Fruit fly (Drosophila melanogaster) whole organism, embryonic: ENCODE data around the gene 14-3-3epsilon.
A peak's percentile ranks its signal among the peaks of the same experiment; 100 is the strongest.

Experiments used
- Adf1 ChIP-seq: fragments of 200-800 bp; sonication (Bioruptor generic); IDR thresholded peaks from 2 replicates; pipeline ENCODE4 v1.3.6; 2022; ENCODE audit warnings: missing biosample characterization, missing genetic modification characterization
- BtbVII ChIP-seq: fragments of 200-800 bp; sonication (Bioruptor generic); optimal IDR thresholded peaks from 3 replicates; lab custom pipeline; 2017; ENCODE audit warnings: missing biosample characterization, mild to moderate bottlenecking, missing genetic modification characterization
- CG10267 ChIP-seq: fragments of 200-800 bp; sonication (Bioruptor generic); optimal IDR thresholded peaks from 2 replicates; lab custom pipeline; 2018; ENCODE audit warnings: missing biosample characterization, mild to moderate bottlenecking, missing genetic modification characterization, moderate library complexity
- CG10959 ChIP-seq: fragments of 200-800 bp; sonication (Bioruptor generic); IDR thresholded peaks from 2 replicates; pipeline ENCODE4 v1.3.6; 2022; ENCODE audit warnings: missing biosample characterization, missing genetic modification characterization
- CG11504 ChIP-seq: fragments of 200-800 bp; sonication (Bioruptor generic); optimal IDR thresholded peaks from 3 replicates; lab custom pipeline; 2019; ENCODE audit warnings: missing biosample characterization, mild to moderate bottlenecking, missing genetic modification characterization, moderate library complexity
- CG11723 ChIP-seq: fragments of 200-800 bp; sonication (Bioruptor generic); optimal IDR thresholded peaks from 2 replicates; lab custom pipeline; 2017; ENCODE audit warnings: missing biosample characterization, mild to moderate bottlenecking, missing genetic modification characterization
- CG14014 ChIP-seq: fragments of 200-800 bp; sonication (Bioruptor generic); IDR thresholded peaks from 2 replicates; pipeline ENCODE4 v1.3.6; 2022; ENCODE audit warnings: missing biosample characterization, missing genetic modification characterization
- CG14441 ChIP-seq: fragments of 200-800 bp; sonication (Bioruptor generic); IDR thresholded peaks from 2 replicates; pipeline ENCODE4 v1.3.6; 2022; ENCODE audit warnings: missing biosample characterization, missing genetic modification characterization
- CG15514 ChIP-seq: fragments of 200-800 bp; sonication (Bioruptor generic); optimal IDR thresholded peaks from 3 replicates; lab custom pipeline; 2017; ENCODE audit warnings: missing biosample characterization, missing genetic modification characterization, mild to moderate bottlenecking, moderate library complexity, missing genetic modification reagents
- CG15696 ChIP-seq: fragments of 200-800 bp; sonication (Bioruptor generic); optimal IDR thresholded peaks from 2 replicates; lab custom pipeline; 2019; ENCODE audit warnings: missing biosample characterization, mild to moderate bottlenecking, missing genetic modification characterization, moderate library complexity
- CG17612 ChIP-seq: fragments of 200-800 bp; sonication (Bioruptor generic); IDR thresholded peaks from 2 replicates; pipeline ENCODE4 v1.3.6; 2022; ENCODE audit warnings: missing biosample characterization, missing genetic modification characterization
- CG17829 ChIP-seq: fragments of 200-800 bp; optimal IDR thresholded peaks from 2 replicates; lab custom pipeline; 2019; ENCODE audit warnings: missing biosample characterization, mild to moderate bottlenecking, missing genetic modification characterization, moderate library complexity
- CG18262 ChIP-seq: fragments of 200-800 bp; optimal IDR thresholded peaks from 3 replicates; lab custom pipeline; 2019; ENCODE audit warnings: missing biosample characterization, mild to moderate bottlenecking, missing genetic modification characterization, moderate library complexity
- CG18599 ChIP-seq: fragments of 200-800 bp; sonication (Bioruptor generic); optimal IDR thresholded peaks from 3 replicates; lab custom pipeline; 2017; ENCODE audit warnings: missing biosample characterization, missing genetic modification characterization, mild to moderate bottlenecking, moderate library complexity, missing genetic modification reagents
- CG2199 ChIP-seq: fragments of 200-800 bp; sonication (Bioruptor generic); IDR thresholded peaks from 3 replicates; pipeline ENCODE4 v1.3.6; 2022; ENCODE audit warnings: missing biosample characterization, missing genetic modification characterization
- CG2202 ChIP-seq: fragments of 200-800 bp; sonication (Bioruptor generic); optimal IDR thresholded peaks from 2 replicates; lab custom pipeline; 2018; ENCODE audit warnings: missing biosample characterization, mild to moderate bottlenecking, missing genetic modification characterization
- CG30403 ChIP-seq: fragments of 200-800 bp; sonication (Bioruptor generic); optimal IDR thresholded peaks from 3 replicates; lab custom pipeline; 2016; ENCODE audit warnings: missing biosample characterization, missing genetic modification characterization
- CG31224 ChIP-seq: fragments of 200-800 bp; sonication (Bioruptor generic); IDR thresholded peaks from 2 replicates; pipeline ENCODE4 v1.3.6; 2022; ENCODE audit warnings: missing biosample characterization, missing genetic modification characterization
- CG34224 ChIP-seq: fragments of 200-800 bp; sonication (Bioruptor generic); IDR thresholded peaks from 3 replicates; pipeline ENCODE4 v1.3.6; 2022; ENCODE audit warnings: missing biosample characterization, missing genetic modification characterization; ENCODE audit not compliant: partially characterized antibody
- CG6683 ChIP-seq: fragments of 200-800 bp; sonication (Bioruptor generic); optimal IDR thresholded peaks from 2 replicates; lab custom pipeline; 2017; ENCODE audit warnings: missing biosample characterization, mild to moderate bottlenecking, missing genetic modification characterization, missing genetic modification reagents
- CG9609 ChIP-seq: fragments of 200-800 bp; sonication (Bioruptor generic); optimal IDR thresholded peaks from 3 replicates; lab custom pipeline; 2016; ENCODE audit warnings: missing biosample characterization, missing genetic modification characterization
- CG9817 ChIP-seq: fragments of 200-800 bp; sonication (Bioruptor generic); optimal IDR thresholded peaks from 2 replicates; lab custom pipeline; 2018; ENCODE audit warnings: missing biosample characterization, mild to moderate bottlenecking, missing genetic modification characterization, moderate library complexity
- Dek ChIP-seq: fragments of 200-800 bp; sonication (Bioruptor generic); optimal IDR thresholded peaks from 3 replicates; lab custom pipeline; 2019; ENCODE audit warnings: missing biosample characterization, mild to moderate bottlenecking, missing genetic modification characterization, moderate library complexity
- HmgD ChIP-seq: fragments of 200-800 bp; sonication (Bioruptor generic); optimal IDR thresholded peaks from 3 replicates; lab custom pipeline; 2016; ENCODE audit warnings: missing biosample characterization, missing genetic modification characterization
- Sox100B ChIP-seq: fragments of 200-800 bp; sonication (Bioruptor generic); optimal IDR thresholded peaks from 3 replicates; lab custom pipeline; 2018; ENCODE audit warnings: missing biosample characterization, mild to moderate bottlenecking, missing genetic modification characterization
- Taf1 ChIP-seq: fragments of 200-800 bp; sonication (Bioruptor generic); IDR thresholded peaks from 2 replicates; pipeline ENCODE4 v1.3.6; 2022; ENCODE audit warnings: missing biosample characterization, missing genetic modification characterization
- al ChIP-seq: fragments of 200-800 bp; sonication (Bioruptor generic); IDR thresholded peaks from 2 replicates; pipeline ENCODE4 v1.3.6; 2022; ENCODE audit warnings: missing biosample characterization, missing genetic modification characterization
- ato ChIP-seq: fragments of 200-800 bp; sonication (Bioruptor generic); IDR thresholded peaks from 2 replicates; pipeline ENCODE4 v1.3.6; 2022; ENCODE audit warnings: missing biosample characterization, missing genetic modification characterization; ENCODE audit not compliant: partially characterized antibody
- dmrt99B ChIP-seq: fragments of 200-800 bp; sonication (Bioruptor generic); optimal IDR thresholded peaks from 2 replicates; lab custom pipeline; 2018; ENCODE audit warnings: missing biosample characterization, mild to moderate bottlenecking, missing genetic modification characterization, moderate library complexity
- fd96Cb ChIP-seq: fragments of 200-800 bp; sonication (Bioruptor generic); optimal IDR thresholded peaks from 2 replicates; lab custom pipeline; 2018; ENCODE audit warnings: missing biosample characterization, mild to moderate bottlenecking, missing genetic modification characterization, moderate library complexity
- gro ChIP-seq: fragments of 200-800 bp; sonication (Bioruptor generic); optimal IDR thresholded peaks from 2 replicates; lab custom pipeline; 2016; ENCODE audit warnings: missing biosample characterization, missing genetic modification characterization
- hb ChIP-seq: fragments of 200-800 bp; sonication (Bioruptor generic); IDR thresholded peaks from 3 replicates; pipeline ENCODE4 v1.3.6; 2022; ENCODE audit warnings: missing biosample characterization, missing genetic modification characterization; ENCODE audit not compliant: partially characterized antibody
- kay ChIP-seq: fragments of 200-800 bp; sonication (Bioruptor generic); optimal IDR thresholded peaks from 2 replicates; lab custom pipeline; 2016; ENCODE audit warnings: missing biosample characterization, missing genetic modification characterization
- nau ChIP-seq: fragments of 200-800 bp; sonication (Bioruptor generic); optimal IDR thresholded peaks from 3 replicates; lab custom pipeline; 2017; ENCODE audit warnings: missing biosample characterization, mild to moderate bottlenecking, missing genetic modification characterization, missing genetic modification reagents
- peb ChIP-seq: fragments of 200-800 bp; sonication (Bioruptor generic); IDR thresholded peaks from 2 replicates; pipeline ENCODE4 v1.3.6; 2022; ENCODE audit warnings: missing biosample characterization, missing genetic modification characterization
- stwl ChIP-seq: fragments of 200-800 bp; sonication (Bioruptor generic); optimal IDR thresholded peaks from 3 replicates; lab custom pipeline; 2018; ENCODE audit warnings: missing biosample characterization, mild to moderate bottlenecking, missing genetic modification characterization, moderate library complexity
- unc-4 ChIP-seq: fragments of 200-800 bp; sonication (Bioruptor generic); IDR thresholded peaks from 2 replicates; pipeline ENCODE4 v1.3.6; 2022; ENCODE audit warnings: missing biosample characterization, missing genetic modification characterization; ENCODE audit not compliant: partially characterized antibody
- vfl ChIP-seq: fragments of 200-800 bp; sonication (Bioruptor generic); optimal IDR thresholded peaks from 2 replicates; lab custom pipeline; 2016; ENCODE audit warnings: missing biosample characterization, missing genetic modification characterization
- wek ChIP-seq: fragments of 200-800 bp; sonication (Bioruptor generic); optimal IDR thresholded peaks from 3 replicates; lab custom pipeline; 2018; ENCODE audit warnings: missing biosample characterization, mild to moderate bottlenecking, missing genetic modification characterization, moderate library complexity

14-3-3epsilon gene

dm6 chr3R:18198518-18199118 lies 43.7 kb upstream of the 14-3-3epsilon start (continued):
- TF ChIP-seq CG30403 (no peak), CG2199 (GFP tag; lab: Robert Waterston, UW) (no peak), vfl (GFP tag; lab: Kevin White, UChicago) (no peak), CG10959 (GFP tag; lab: Robert Waterston, UW) (no peak), Dek (tag; lab: Kevin White, UChicago) (no peak), CG18262 (peak; percentile 36), CG34224 (GFP tag; lab: Robert Waterston, UW) (no peak), Sox100B (GFP tag; lab: Kevin White, UChicago) (peak; percentile 56), gro (GFP tag; lab: Kevin White, UChicago) (no peak), CG17829 (tag; lab: Kevin White, UChicago) (peak; percentile 26), Adf1 (GFP tag; lab: Robert Waterston, UW) (no peak), ato (no peak), unc-4 (GFP tag; lab: Robert Waterston, UW) (no peak), CG18599 (GFP tag; lab: Kevin White, UChicago) (peak; percentile 61), kay (GFP tag; lab: Kevin White, UChicago) (peak; percentile 37), al (no peak), CG10267 (tag; lab: Kevin White, UChicago) (peak; percentile 12), CG15514 (GFP tag; lab: Kevin White, UChicago) (peak; percentile 25), CG17612 (GFP tag; lab: Robert Waterston, UW) (no peak), CG6683 (GFP tag; lab: Kevin White, UChicago) (peak; percentile 62), CG2202 (peak; percentile 61), peb (GFP tag; lab: Robert Waterston, UW) (no peak), Taf1 (GFP tag; lab: Robert Waterston, UW) (no peak), hb (GFP tag; lab: Robert Waterston, UW) (no peak), HmgD (GFP tag; lab: Kevin White, UChicago) (no peak), dmrt99B (tag; lab: Kevin White, UChicago) (peak; percentile 30), BtbVII (peak; percentile 70), nau (GFP tag; lab: Kevin White, UChicago) (peak; percentile 72), CG31224 (GFP tag; lab: Robert Waterston, UW) (no peak), CG14014 (GFP tag; lab: Robert Waterston, UW) (no peak), wek (GFP tag; lab: Kevin White, UChicago) (peak; percentile 82), CG14441 (GFP tag; lab: Robert Waterston, UW) (no peak), stwl (tag; lab: Kevin White, UChicago) (no peak), CG11723 (GFP tag; lab: Kevin White, UChicago) (peak; percentile 62), CG9609 (GFP tag; lab: Kevin White, UChicago) (no peak), CG15696 (peak; percentile 57), CG11504 (peak; percentile 26), fd96Cb (no peak), CG9817 (tag; lab: Kevin White, UChicago) (no peak)
